Worm (Caenorhabditis elegans): Measurements from ENCODE around the gene alh-3.

ce11 chrIV:11044377-11044776, 22.0 kb downstream of the alh-3 start:
- TF ChIP-seq flt-1 (GFP tag; IDR thresholded peaks at IDR 0.05) = no peak
- no peak for TF ChIP-seq med-1 (GFP tag; optimal IDR thresholded peaks at IDR 0.05; ENCODE audit: insufficient read depth)
- TF ChIP-seq cog-1 (tag; optimal IDR thresholded peaks at IDR 0.05) = no peak
- TF ChIP-seq ztf-29 (GFP tag; IDR thresholded peaks at IDR 0.05) = no peak
- no peak for TF ChIP-seq ztf-23 (GFP tag; IDR thresholded peaks at IDR 0.05)
- TF ChIP-seq klf-2 (GFP tag; conservative IDR thresholded peaks at IDR 0.05) = no peak
- no peak for TF ChIP-seq tab-1 (GFP tag; IDR thresholded peaks at IDR 0.05)
- no peak for TF ChIP-seq T22C8.4 (GFP tag; IDR thresholded peaks at IDR 0.05)
